Fruit fly (Drosophila melanogaster) whole organism, embryonic: ENCODE data around the gene VhaAC39-1.

ENCODE experiments used
- B-H2 ChIP-seq: fragments of 200-800 bp; sonication (Bioruptor generic); optimal IDR thresholded peaks from 2 replicates; lab custom pipeline; 2018; ENCODE audit warnings: missing biosample characterization, mild to moderate bottlenecking, missing genetic modification characterization
- BEAF-32 ChIP-seq: fragments of 200-800 bp; sonication (Bioruptor generic); optimal IDR thresholded peaks from 3 replicates; lab custom pipeline; 2017; ENCODE audit warnings: missing biosample characterization, missing genetic modification characterization, mild to moderate bottlenecking, moderate library complexity, missing genetic modification reagents
- Bdp1 ChIP-seq: fragments of 200-800 bp; sonication (Bioruptor generic); optimal IDR thresholded peaks from 3 replicates; lab custom pipeline; 2016; ENCODE audit warnings: missing biosample characterization, missing genetic modification characterization
- CG10321 ChIP-seq: fragments of 200-800 bp; sonication (Bioruptor generic); IDR thresholded peaks from 2 replicates; pipeline ENCODE4 v1.3.6; 2022; ENCODE audit warnings: missing biosample characterization, missing genetic modification characterization
- CG10979 ChIP-seq: fragments of 200-800 bp; sonication (Bioruptor generic); optimal IDR thresholded peaks from 2 replicates; lab custom pipeline; 2018; ENCODE audit warnings: missing biosample characterization, mild to moderate bottlenecking, missing genetic modification characterization, moderate library complexity
- CG12659 ChIP-seq: fragments of 200-800 bp; sonication (Bioruptor generic); optimal IDR thresholded peaks from 3 replicates; lab custom pipeline; 2017; ENCODE audit warnings: mild to moderate bottlenecking, missing biosample characterization, missing genetic modification reagents, missing genetic modification characterization
- CG17359 ChIP-seq: fragments of 200-800 bp; sonication (Bioruptor generic); optimal IDR thresholded peaks from 3 replicates; lab custom pipeline; 2018; ENCODE audit warnings: missing biosample characterization, mild to moderate bottlenecking, missing genetic modification characterization, moderate library complexity
- CG17568 ChIP-seq: fragments of 200-800 bp; sonication (Bioruptor generic); optimal IDR thresholded peaks from 2 replicates; lab custom pipeline; 2018; ENCODE audit warnings: missing biosample characterization, mild to moderate bottlenecking, missing genetic modification characterization, moderate library complexity
- CG2116 ChIP-seq: fragments of 200-800 bp; sonication (Bioruptor generic); optimal IDR thresholded peaks from 3 replicates; lab custom pipeline; 2018; ENCODE audit warnings: missing biosample characterization, mild to moderate bottlenecking, missing genetic modification characterization
- CG2199 ChIP-seq: fragments of 200-800 bp; sonication (Bioruptor generic); IDR thresholded peaks from 3 replicates; pipeline ENCODE4 v1.3.6; 2022; ENCODE audit warnings: missing biosample characterization, missing genetic modification characterization
- CG30020 ChIP-seq: fragments of 200-800 bp; optimal IDR thresholded peaks from 2 replicates; lab custom pipeline; 2019; ENCODE audit warnings: missing biosample characterization, mild to moderate bottlenecking, missing genetic modification characterization, moderate library complexity
- CG3065 ChIP-seq: fragments of 200-800 bp; sonication (Bioruptor generic); optimal IDR thresholded peaks from 2 replicates; lab custom pipeline; 2016; ENCODE audit warnings: missing biosample characterization, missing genetic modification characterization
- CG34376 ChIP-seq: fragments of 200-800 bp; sonication (Bioruptor generic); optimal IDR thresholded peaks from 2 replicates; lab custom pipeline; 2018; ENCODE audit warnings: missing biosample characterization, mild to moderate bottlenecking, missing genetic modification characterization
- CG7786 ChIP-seq: fragments of 200-800 bp; sonication (Bioruptor generic); optimal IDR thresholded peaks from 2 replicates; lab custom pipeline; 2016; ENCODE audit warnings: missing biosample characterization, missing genetic modification characterization
- CG8089 ChIP-seq: fragments of 200-800 bp; sonication (Bioruptor generic); optimal IDR thresholded peaks from 3 replicates; lab custom pipeline; 2016; ENCODE audit warnings: missing biosample characterization, missing genetic modification characterization
- CG8944 ChIP-seq: fragments of 200-800 bp; sonication (Bioruptor generic); optimal IDR thresholded peaks from 3 replicates; lab custom pipeline; 2016; ENCODE audit warnings: missing biosample characterization, missing genetic modification characterization
- Deaf1 ChIP-seq: fragments of 200-800 bp; optimal IDR thresholded peaks from 3 replicates; lab custom pipeline; 2019; ENCODE audit warnings: missing biosample characterization, mild to moderate bottlenecking, missing genetic modification characterization, moderate library complexity
- Gug ChIP-seq: fragments of 200-800 bp; sonication (Bioruptor generic); IDR thresholded peaks from 4 replicates; pipeline ENCODE4 v1.3.6; 2022; ENCODE audit warnings: missing biosample characterization, missing genetic modification characterization
- HHEX ChIP-seq: fragments of 200-800 bp; sonication (Bioruptor generic); optimal IDR thresholded peaks from 3 replicates; lab custom pipeline; 2017; ENCODE audit warnings: missing biosample characterization, mild to moderate bottlenecking, missing genetic modification characterization, missing genetic modification reagents
- HmgD ChIP-seq: fragments of 200-800 bp; sonication (Bioruptor generic); optimal IDR thresholded peaks from 3 replicates; lab custom pipeline; 2016; ENCODE audit warnings: missing biosample characterization, missing genetic modification characterization
- Hmx ChIP-seq: fragments of 200-800 bp; sonication (Bioruptor generic); optimal IDR thresholded peaks from 2 replicates; lab custom pipeline; 2016; ENCODE audit warnings: missing biosample characterization, missing genetic modification characterization
- Hr39 ChIP-seq: fragments of >200 bp; optimal IDR thresholded peaks from 2 replicates; lab custom pipeline; 2017
- Mrtf ChIP-seq: fragments of 200-800 bp; sonication (Bioruptor generic); IDR thresholded peaks from 3 replicates; pipeline ENCODE4 v1.3.6; 2022; ENCODE audit warnings: missing biosample characterization, missing genetic modification characterization
- Pdp1 ChIP-seq, 2 experiments: fragments of 200-800 bp; sonication (Bioruptor generic); optimal IDR thresholded peaks; 3 replicates each; lab custom pipeline; 2016; ENCODE audit warnings: missing biosample characterization in 2 of 2, missing genetic modification characterization in 2 of 2, mild to moderate bottlenecking in 1 of 2, moderate library complexity in 1 of 2
- Ravus ChIP-seq: fragments of 200-800 bp; sonication (Bioruptor generic); IDR thresholded peaks from 2 replicates; pipeline ENCODE4 v1.3.6; 2022; ENCODE audit warnings: missing biosample characterization, missing genetic modification characterization
- Sin3A ChIP-seq: fragments of >200 bp; optimal IDR thresholded peaks from 2 replicates; lab custom pipeline; 2018
- Tbp ChIP-seq: fragments of >200 bp; optimal IDR thresholded peaks from 2 replicates; lab custom pipeline; 2018; ENCODE audit warnings: missing biosample characterization, missing genetic modification characterization
- Trl ChIP-seq, 3 experiments: fragments of >200 bp in 2 of 3; fragments of 200-800 bp in 1 of 3; sonication (Bioruptor generic) in 1 of 3; optimal IDR thresholded peaks; 2 replicates in 1 of 3; 3 replicates in 2 of 3; lab custom pipeline; 2016 to 2017; ENCODE audit warnings: missing biosample characterization in 1 of 3, missing genetic modification characterization in 1 of 3
- cato ChIP-seq: fragments of 200-800 bp; sonication (Bioruptor generic); optimal IDR thresholded peaks from 2 replicates; lab custom pipeline; 2016; ENCODE audit warnings: missing biosample characterization, missing genetic modification characterization, borderline replicate concordance
- chm ChIP-seq: fragments of 200-800 bp; sonication (Bioruptor generic); IDR thresholded peaks from 2 replicates; pipeline ENCODE4 v1.3.6; 2022; ENCODE audit warnings: missing biosample characterization, missing genetic modification characterization
- crp ChIP-seq, 2 experiments: fragments of 200-800 bp; sonication (Bioruptor generic); optimal IDR thresholded peaks; 2 replicates in 1 of 2; 3 replicates in 1 of 2; lab custom pipeline; 2017; ENCODE audit warnings: missing biosample characterization in 2 of 2, missing genetic modification characterization in 2 of 2, mild to moderate bottlenecking in 1 of 2, moderate library complexity in 1 of 2
- dimm ChIP-seq: fragments of 200-800 bp; sonication (Bioruptor generic); IDR thresholded peaks from 2 replicates; pipeline ENCODE4 v1.3.6; 2022; ENCODE audit warnings: missing biosample characterization, missing genetic modification characterization
- esg ChIP-seq: fragments of 200-800 bp; sonication (Bioruptor generic); conservative IDR thresholded peaks from 2 replicates; pipeline ENCODE4 v1.3.6; 2022; ENCODE audit warnings: missing biosample characterization, missing genetic modification characterization
- fu2 ChIP-seq: fragments of 200-800 bp; sonication (Bioruptor generic); optimal IDR thresholded peaks from 2 replicates; lab custom pipeline; 2016; ENCODE audit warnings: missing biosample characterization, missing genetic modification characterization
- gce ChIP-seq: fragments of 200-800 bp; sonication (Bioruptor generic); IDR thresholded peaks from 3 replicates; pipeline ENCODE4 v1.3.6; 2022; ENCODE audit warnings: missing biosample characterization, missing genetic modification characterization
- h ChIP-seq: fragments of >200 bp; optimal IDR thresholded peaks from 2 replicates; lab custom pipeline; 2017
- hb ChIP-seq: fragments of 200-800 bp; sonication (Bioruptor generic); IDR thresholded peaks from 3 replicates; pipeline ENCODE4 v1.3.6; 2022; ENCODE audit warnings: missing biosample characterization, missing genetic modification characterization; ENCODE audit not compliant: partially characterized antibody
- kah ChIP-seq: fragments of 200-800 bp; sonication (Bioruptor generic); optimal IDR thresholded peaks from 2 replicates; lab custom pipeline; 2018; ENCODE audit warnings: missing biosample characterization, mild to moderate bottlenecking, missing genetic modification characterization
- klu ChIP-seq: fragments of 200-800 bp; sonication (Bioruptor generic); IDR thresholded peaks from 2 replicates; pipeline ENCODE4 v1.3.6; 2022; ENCODE audit warnings: missing biosample characterization, missing genetic modification characterization
- oc ChIP-seq: fragments of 200-800 bp; sonication (Bioruptor generic); optimal IDR thresholded peaks from 2 replicates; lab custom pipeline; 2018; ENCODE audit warnings: missing biosample characterization, mild to moderate bottlenecking, missing genetic modification characterization, moderate library complexity
- otp ChIP-seq: fragments of 200-800 bp; sonication (Bioruptor generic); IDR thresholded peaks from 3 replicates; pipeline ENCODE4, ENCODE4 v1.3.6; 2022; ENCODE audit warnings: missing biosample characterization, missing genetic modification characterization
- p53 ChIP-seq: fragments of 200-800 bp; sonication (Bioruptor generic); optimal IDR thresholded peaks from 2 replicates; lab custom pipeline; 2016; ENCODE audit warnings: missing biosample characterization, missing genetic modification characterization
- psq ChIP-seq: fragments of 200-800 bp; sonication (Bioruptor generic); optimal IDR thresholded peaks from 2 replicates; lab custom pipeline; 2017; ENCODE audit warnings: missing biosample characterization, missing genetic modification characterization
- sc ChIP-seq, 3 experiments: fragments of >200 bp in 2 of 3; fragments of 200-800 bp in 1 of 3; sonication (Bioruptor generic) in 1 of 3; optimal IDR thresholded peaks; 2 replicates in 2 of 3; 3 replicates in 1 of 3; lab custom pipeline; 2017; ENCODE audit warnings: mild to moderate bottlenecking in 1 of 3, missing biosample characterization in 1 of 3, missing genetic modification characterization in 1 of 3, missing genetic modification reagents in 1 of 3
- sob ChIP-seq: fragments of 200-800 bp; sonication (Bioruptor generic); IDR thresholded peaks from 2 replicates; pipeline ENCODE4 v1.3.6; 2022; ENCODE audit warnings: missing biosample characterization, missing genetic modification characterization
- tll ChIP-seq, 2 experiments: fragments of 200-800 bp in 1 of 2; fragments of >200 bp in 1 of 2; sonication (Bioruptor generic) in 1 of 2; optimal IDR thresholded peaks; 2 replicates each; lab custom pipeline; 2017 to 2019; ENCODE audit warnings: missing biosample characterization in 2 of 2, missing genetic modification characterization in 2 of 2, mild to moderate bottlenecking in 1 of 2, moderate library complexity in 1 of 2
- tna ChIP-seq: fragments of 200-800 bp; sonication (Bioruptor generic); IDR thresholded peaks from 2 replicates; pipeline ENCODE4 v1.3.6; 2022; ENCODE audit warnings: missing biosample characterization, missing genetic modification characterization; ENCODE audit not compliant: partially characterized antibody
- z ChIP-seq: fragments of 200-800 bp; sonication (Bioruptor generic); IDR thresholded peaks from 3 replicates; pipeline ENCODE4 v1.3.6; 2022; ENCODE audit warnings: missing biosample characterization, missing genetic modification characterization
- zfh1 ChIP-seq: fragments of 200-800 bp; sonication (Bioruptor generic); IDR thresholded peaks from 3 replicates; pipeline ENCODE4 v1.3.6; 2022; ENCODE audit warnings: missing biosample characterization, missing genetic modification characterization

The VhaAC39-1 gene

DNA sequence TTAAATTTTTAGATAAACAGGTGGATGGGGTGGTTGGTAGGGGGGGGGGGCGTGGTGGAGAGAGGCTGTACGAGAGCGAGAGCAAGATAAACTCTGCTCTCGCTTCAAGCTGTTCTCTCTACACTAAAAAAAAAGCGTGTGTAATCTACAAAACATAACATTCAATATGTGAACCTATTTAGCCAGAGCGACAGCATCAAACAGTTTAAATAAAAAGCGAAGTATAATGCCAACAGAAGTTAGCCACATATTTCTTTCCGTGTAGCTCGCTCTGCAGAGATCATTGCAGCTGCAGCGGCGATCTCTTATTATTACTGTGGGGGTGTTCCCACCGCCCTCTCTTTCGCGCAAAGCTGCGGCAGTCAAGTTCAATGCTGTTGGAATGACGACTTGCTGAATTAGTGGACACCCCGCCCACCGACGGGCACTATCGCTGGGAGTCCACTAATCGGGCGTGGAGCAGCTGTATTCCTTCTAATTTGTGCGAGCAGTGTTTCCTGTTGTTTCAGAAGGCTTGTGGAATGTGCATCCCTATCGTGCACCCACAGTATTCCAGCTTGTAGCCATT, 12.0 kb upstream of the VhaAC39-1 start, which contains the start of gene CG2930 (continued):
- TF ChIP-seq zfh1 (GFP tag; lab: Robert Waterston, UW) (peak; percentile 95), HmgD (GFP tag; lab: Kevin White, UChicago) (no peak), tna (GFP tag; lab: Robert Waterston, UW) (no peak), kah (GFP tag; lab: Kevin White, UChicago) (peak; percentile 72), CG34376 (GFP tag; lab: Kevin White, UChicago) (no peak), CG10321 (peak; percentile 58; the same call in 1 of the 2 replicates), Mrtf (GFP tag; lab: Robert Waterston, UW) (peak; percentile 86), Deaf1 (tag; lab: Kevin White, UChicago) (peak; percentile 22), HHEX (peak; percentile 81), z (0 out of 3 replicates have a peak, but pooled peaks have one; percentile 34), tll (GFP tag; optimal IDR thresholded peaks at IDR 0.05; lab: Kevin White, UChicago) (no peak), otp (GFP tag; lab: Robert Waterston, UW) (peak; percentile 93), Pdp1 (GFP tag; optimal IDR thresholded peaks at IDR 0.05; lab: Kevin White, UChicago) (peak; percentile 77 to 84), Ravus (GFP tag; lab: Robert Waterston, UW) (peak; percentile 26; the same call in 1 of the 2 replicates), B-H2 (GFP tag; lab: Kevin White, UChicago) (no peak), CG30020 (tag; lab: Kevin White, UChicago) (no peak), sob (GFP tag; lab: Robert Waterston, UW) (peak; percentile 82), crp (GFP tag; optimal IDR thresholded peaks at IDR 0.05; lab: Kevin White, UChicago) (peak in 1 of 2 experiments; percentile 38), Hr39 (no peak), hb (GFP tag; lab: Robert Waterston, UW) (no peak), klu (GFP tag; lab: Robert Waterston, UW) (peak; percentile 35; the same call in 1 of the 2 replicates), Sin3A (lab: Kevin White, UChicago) (no peak), CG17568 (GFP tag; lab: Kevin White, UChicago) (peak; percentile 71), chm (GFP tag; lab: Robert Waterston, UW) (peak; percentile 94), sc (optimal IDR thresholded peaks at IDR 0.05; lab: Kevin White, UChicago) (no peak), sc (GFP tag; optimal IDR thresholded peaks at IDR 0.05; lab: Kevin White, UChicago) (peak; percentile 84), CG2116 (GFP tag; lab: Kevin White, UChicago) (peak; percentile 23), Hmx (GFP tag; lab: Kevin White, UChicago) (no peak), Gug (peak; percentile 78; the same call in 3 of the 4 replicates), CG10979 (tag; lab: Kevin White, UChicago) (peak; percentile 88), CG3065 (peak; percentile 75), BEAF-32 (GFP tag; lab: Kevin White, UChicago) (no peak), cato (GFP tag; lab: Kevin White, UChicago) (peak; percentile 68), CG7786 (peak; percentile 74), psq (peak; percentile 58), CG17359 (tag; lab: Kevin White, UChicago) (peak; percentile 87), gce (GFP tag; lab: Robert Waterston, UW) (peak; percentile 88; the same call in 2 of the 3 replicates), CG2199 (GFP tag; lab: Robert Waterston, UW) (peak; percentile 89; the same call in 2 of the 3 replicates), dimm (GFP tag; lab: Robert Waterston, UW) (peak; percentile 83), oc (tag; lab: Kevin White, UChicago) (peak; percentile 85), Bdp1 (peak; percentile 48), esg (GFP tag; lab: Robert Waterston, UW) (peak; percentile 81), Tbp (GFP tag; lab: Kevin White, UChicago) (no peak), CG8089 (GFP tag; lab: Kevin White, UChicago) (peak; percentile 78), p53 (GFP tag; lab: Kevin White, UChicago) (peak; percentile 48), fu2 (GFP tag; lab: Kevin White, UChicago) (peak; percentile 46), CG12659 (peak; percentile 74), h (no peak), Trl (optimal IDR thresholded peaks at IDR 0.05; lab: Kevin White, UChicago) (peak in 1 of 2 experiments; percentile 31), Trl (GFP tag; optimal IDR thresholded peaks at IDR 0.05; lab: Kevin White, UChicago) (peak; percentile 67), CG8944 (GFP tag; lab: Kevin White, UChicago) (peak; percentile 83)
